Fruit fly (Drosophila melanogaster) whole organism, pupa: Measurements from ENCODE around the gene CG31145.
A peak's percentile ranks its signal among the peaks of the same experiment; 100 is the strongest.

ENCODE experiments used
- CG10348 ChIP-seq: fragments of 200-800 bp; sonication (Bioruptor generic); IDR thresholded peaks from 2 replicates; pipeline ENCODE4 v1.3.6; 2022; ENCODE audit warnings: missing biosample characterization, missing genetic modification characterization
- CG12605 ChIP-seq: fragments of 200-800 bp; sonication (Bioruptor generic); IDR thresholded peaks from 2 replicates; pipeline ENCODE4 v1.3.6; 2022; ENCODE audit warnings: missing biosample characterization, missing genetic modification characterization
- CG13204 ChIP-seq: fragments of 200-800 bp; sonication (Bioruptor generic); optimal IDR thresholded peaks from 2 replicates; lab custom pipeline; 2018; ENCODE audit warnings: missing biosample characterization, mild to moderate bottlenecking, missing genetic modification characterization, moderate library complexity
- CG14655 ChIP-seq: fragments of 200-800 bp; sonication (Bioruptor generic); optimal IDR thresholded peaks from 3 replicates; lab custom pipeline; 2017; ENCODE audit warnings: mild to moderate bottlenecking, missing biosample characterization, missing genetic modification reagents, missing genetic modification characterization
- CG15710 ChIP-seq: fragments of 200-800 bp; sonication (Bioruptor generic); optimal IDR thresholded peaks from 2 replicates; lab custom pipeline; 2018; ENCODE audit warnings: missing biosample characterization, mild to moderate bottlenecking, missing genetic modification characterization, moderate library complexity
- CG17806 ChIP-seq: fragments of 200-800 bp; sonication (Bioruptor generic); optimal IDR thresholded peaks from 2 replicates; lab custom pipeline; 2018; ENCODE audit warnings: missing biosample characterization, mild to moderate bottlenecking, missing genetic modification characterization, moderate library complexity
- CG32121 ChIP-seq: fragments of 200-800 bp; sonication (Bioruptor generic); IDR thresholded peaks from 2 replicates; pipeline ENCODE4 v1.3.6; 2022; ENCODE audit warnings: missing biosample characterization, missing genetic modification characterization
- CG34367 ChIP-seq: fragments of 200-800 bp; sonication (Bioruptor generic); optimal IDR thresholded peaks from 2 replicates; lab custom pipeline; 2018; ENCODE audit warnings: missing biosample characterization, mild to moderate bottlenecking, missing genetic modification characterization
- CG4496 ChIP-seq: fragments of 200-800 bp; sonication (Bioruptor generic); IDR thresholded peaks from 3 replicates; pipeline ENCODE4 v1.3.6; 2022; ENCODE audit warnings: missing biosample characterization, missing genetic modification characterization
- CG8159 ChIP-seq: fragments of 200-800 bp; sonication (Bioruptor generic); optimal IDR thresholded peaks from 3 replicates; lab custom pipeline; 2018; ENCODE audit warnings: missing biosample characterization, mild to moderate bottlenecking, missing genetic modification characterization, moderate library complexity
- CG8301 ChIP-seq: fragments of 200-800 bp; sonication (Bioruptor generic); optimal IDR thresholded peaks from 2 replicates; lab custom pipeline; 2018; ENCODE audit warnings: missing biosample characterization, mild to moderate bottlenecking, missing genetic modification characterization
- CG9948 ChIP-seq: fragments of 200-800 bp; sonication (Bioruptor generic); optimal IDR thresholded peaks from 2 replicates; lab custom pipeline; 2018; ENCODE audit warnings: missing biosample characterization, mild to moderate bottlenecking, missing genetic modification characterization, moderate library complexity
- D1 ChIP-seq: fragments of 200-800 bp; sonication (Bioruptor generic); optimal IDR thresholded peaks from 2 replicates; lab custom pipeline; 2018; ENCODE audit warnings: missing biosample characterization, mild to moderate bottlenecking, missing genetic modification characterization, moderate library complexity
- EcR ChIP-seq: fragments of 200-800 bp; sonication (Bioruptor generic); optimal IDR thresholded peaks from 3 replicates; lab custom pipeline; 2019; ENCODE audit warnings: missing biosample characterization, missing genetic modification characterization, mild to moderate bottlenecking, moderate library complexity, missing genetic modification reagents
- Pif1A ChIP-seq: fragments of 200-800 bp; sonication (Bioruptor generic); optimal IDR thresholded peaks from 3 replicates; lab custom pipeline; 2016; ENCODE audit warnings: missing biosample characterization, missing genetic modification characterization
- Pif1B ChIP-seq: fragments of 200-800 bp; sonication (Bioruptor generic); optimal IDR thresholded peaks from 3 replicates; lab custom pipeline; 2016; ENCODE audit warnings: missing biosample characterization, missing genetic modification characterization
- Snoo ChIP-seq: fragments of 200-800 bp; sonication (Bioruptor generic); optimal IDR thresholded peaks from 3 replicates; lab custom pipeline; 2017; ENCODE audit warnings: missing biosample characterization, mild to moderate bottlenecking, missing genetic modification characterization, inconsistent platforms
- fd96Ca ChIP-seq: fragments of 200-800 bp; sonication (Bioruptor generic); IDR thresholded peaks from 3 replicates; pipeline ENCODE4 v1.3.6; 2022; ENCODE audit warnings: missing biosample characterization, missing genetic modification characterization
- gl ChIP-seq: fragments of 200-800 bp; sonication (Bioruptor generic); optimal IDR thresholded peaks from 2 replicates; lab custom pipeline; 2018; ENCODE audit warnings: missing biosample characterization, mild to moderate bottlenecking, missing genetic modification characterization
- rn ChIP-seq: fragments of 200-800 bp; sonication (Bioruptor generic); IDR thresholded peaks from 2 replicates; pipeline ENCODE4 v1.3.6; 2022; ENCODE audit warnings: missing biosample characterization, missing genetic modification characterization

Gene CG31145

dm6 chr3R:23605315-23605881 lies 64.1 kb downstream of the CG31145 start, which contains the start of gene CG10184:
CG10184 (minus strand) TSS chr3R:23605495.
- TF ChIP-seq CG17806 (peak; percentile 13), CG12605 (GFP tag; lab: Robert Waterston, UW) (peak; percentile 61), gl (peak; percentile 30), CG14655 (GFP tag; lab: Kevin White, UChicago) (peak; percentile 16), Pif1B (GFP tag; lab: Kevin White, UChicago) (no peak), rn (GFP tag; lab: Robert Waterston, UW) (no peak), CG8159 (tag; lab: Kevin White, UChicago) (no peak), Pif1A (peak; percentile 48)

dm6 chr3R:23601346-23601817 lies 68.1 kb downstream of the CG31145 start:
- TF ChIP-seq CG14655 (GFP tag; lab: Kevin White, UChicago) (no peak), CG15710 (tag; lab: Kevin White, UChicago) (no peak), Pif1A (no peak), CG10348 (GFP tag; lab: Robert Waterston, UW) (no peak), Snoo (no peak), D1 (no peak), CG4496 (GFP tag; lab: Robert Waterston, UW) (0 out of 3 replicates have a peak, but pooled peaks have one; percentile 55), CG13204 (GFP tag; lab: Kevin White, UChicago) (no peak), rn (GFP tag; lab: Robert Waterston, UW) (no peak), fd96Ca (GFP tag; lab: Robert Waterston, UW) (no peak), EcR (peak; percentile 92), CG32121 (GFP tag; lab: Robert Waterston, UW) (no peak), CG12605 (GFP tag; lab: Robert Waterston, UW) (no peak)

dm6 chr3R:23598934-23599333 lies 70.5 kb downstream of the CG31145 start, which contains the start of gene CG10183:
CG10183 (minus strand) TSS chr3R:23599034.
- no peak for TF ChIP-seq CG9948 (tag; lab: Kevin White, UChicago)
- TF ChIP-seq, all 21 proteins: peak for 0

dm6 chr3R:23596173-23596572 lies 73.3 kb downstream of the CG31145 start, which contains the start of gene CG16723:
CG16723 (minus strand) TSS chr3R:23596273.
- TF ChIP-seq rn (GFP tag; lab: Robert Waterston, UW) (no peak), CG8159 (tag; lab: Kevin White, UChicago) (no peak), CG4496 (GFP tag; lab: Robert Waterston, UW) (no peak), CG32121 (GFP tag; lab: Robert Waterston, UW) (no peak), D1 (no peak), CG34367 (tag; lab: Kevin White, UChicago) (no peak), fd96Ca (GFP tag; lab: Robert Waterston, UW) (no peak), CG10348 (GFP tag; lab: Robert Waterston, UW) (no peak), gl (no peak), CG15710 (tag; lab: Kevin White, UChicago) (no peak), CG8301 (no peak), Pif1B (GFP tag; lab: Kevin White, UChicago) (no peak), EcR (no peak), CG13204 (GFP tag; lab: Kevin White, UChicago) (no peak)

dm6 chr3R:23592669-23593068 lies 76.8 kb downstream of the CG31145 start, which contains the start of gene CG33337:
CG33337 (minus strand) TSS chr3R:23592769.
- TF ChIP-seq CG8159 (tag; lab: Kevin White, UChicago) (no peak), Pif1B (GFP tag; lab: Kevin White, UChicago) (no peak)

- TF ChIP-seq CG13204 (GFP tag; lab: Kevin White, UChicago) (no peak), CG34367 (tag; lab: Kevin White, UChicago) (no peak), rn (GFP tag; lab: Robert Waterston, UW) (no peak), D1 (no peak), fd96Ca (GFP tag; lab: Robert Waterston, UW) (no peak), CG15710 (tag; lab: Kevin White, UChicago) (no peak), CG4496 (GFP tag; lab: Robert Waterston, UW) (no peak)
- TF ChIP-seq, all 21 proteins: peak for 0
These were observed 79.7 kb downstream of the CG31145 start, which contains the start of gene CG10182 for dm6 chr3R:23589719-23590118. CG10182 (minus strand) TSS chr3R:23589819.

dm6 chr3R:23576618-23577017 lies 92.8 kb downstream of the CG31145 start:
- TF ChIP-seq D1: no peak
- TF ChIP-seq CG8159 (tag; lab: Kevin White, UChicago): no peak
- TF ChIP-seq CG15710 (tag; lab: Kevin White, UChicago): no peak
- TF ChIP-seq CG10348 (GFP tag; lab: Robert Waterston, UW): no peak
- no peak for TF ChIP-seq CG4496 (GFP tag; lab: Robert Waterston, UW)
